Worm (Caenorhabditis elegans) whole organism, mixed stage, embryonic: ENCODE measurements around the gene F53G2.1.
A peak's percentile ranks its signal among the peaks of the same experiment; 100 is the strongest.

ENCODE experiments used
- M03D4.4 ChIP-seq: sonication (generic microtip); optimal IDR thresholded peaks from 2 replicates; lab custom pipeline; 2017; ENCODE audit warnings: mild to moderate bottlenecking, missing genetic modification characterization, missing compliant biosample characterization
- bed-3 ChIP-seq: fragments of 200-800 bp; sonication (Bioruptor generic); optimal IDR thresholded peaks from 3 replicates; lab custom pipeline; 2018; ENCODE audit warnings: mild to moderate bottlenecking, missing genetic modification characterization, moderate library complexity, missing compliant biosample characterization
- blmp-1 ChIP-seq: fragments of 150-350 bp; optimal IDR thresholded peaks from 2 replicates; lab custom pipeline; 2014; ENCODE audit warnings: missing biosample characterization, missing genetic modification characterization
- ceh-39 ChIP-seq: fragments of 150-350 bp; optimal IDR thresholded peaks from 2 replicates; lab custom pipeline; 2014; ENCODE audit warnings: missing biosample characterization, missing genetic modification characterization
- ceh-43 ChIP-seq: fragments of 200-800 bp; sonication (Bioruptor generic); optimal IDR thresholded peaks from 2 replicates; lab custom pipeline; 2018; ENCODE audit warnings: mild to moderate bottlenecking, missing genetic modification characterization, moderate library complexity, missing compliant biosample characterization
- ceh-83 ChIP-seq: fragments of 200-800 bp; sonication (Bioruptor generic); optimal IDR thresholded peaks from 2 replicates; lab custom pipeline; 2018; ENCODE audit warnings: mild to moderate bottlenecking, missing genetic modification characterization, missing compliant biosample characterization
- ces-1 ChIP-seq: fragments of 150-350 bp; optimal IDR thresholded peaks from 2 replicates; lab custom pipeline; 2014; ENCODE audit warnings: missing biosample characterization, missing genetic modification reagents, missing genetic modification characterization
- cnd-1 ChIP-seq: fragments of 200-800 bp; sonication (Bioruptor generic); optimal IDR thresholded peaks from 2 replicates; lab custom pipeline; 2018; ENCODE audit warnings: mild to moderate bottlenecking, missing genetic modification characterization, missing compliant biosample characterization
- drap-1 ChIP-seq: fragments of 200-800 bp; sonication (Bioruptor generic); optimal IDR thresholded peaks from 3 replicates; lab custom pipeline; 2018; ENCODE audit warnings: mild to moderate bottlenecking, missing genetic modification characterization, missing compliant biosample characterization
- elt-3 ChIP-seq: fragments of 150-350 bp; optimal IDR thresholded peaks from 2 replicates; lab custom pipeline; 2014; ENCODE audit warnings: missing biosample characterization, missing genetic modification characterization
- flh-1 ChIP-seq: fragments of 200-800 bp; sonication (Bioruptor generic); optimal IDR thresholded peaks from 2 replicates; lab custom pipeline; 2018; ENCODE audit warnings: mild to moderate bottlenecking, missing genetic modification characterization, moderate library complexity, missing compliant biosample characterization
- ham-2 ChIP-seq: fragments of 200-800 bp; sonication (Bioruptor generic); optimal IDR thresholded peaks from 2 replicates; lab custom pipeline; 2018; ENCODE audit warnings: mild to moderate bottlenecking, missing genetic modification characterization, missing compliant biosample characterization
- hlh-1 ChIP-seq: fragments of 150-350 bp; optimal IDR thresholded peaks from 2 replicates; lab custom pipeline; 2014; ENCODE audit warnings: missing biosample characterization, missing genetic modification reagents, missing genetic modification characterization
- lin-13 ChIP-seq: fragments of 150-350 bp; optimal IDR thresholded peaks from 2 replicates; lab custom pipeline; 2014; ENCODE audit warnings: missing biosample characterization, missing genetic modification characterization
- lin-32 ChIP-seq: fragments of 200-800 bp; sonication (Bioruptor generic); optimal IDR thresholded peaks from 2 replicates; lab custom pipeline; 2018; ENCODE audit warnings: mild to moderate bottlenecking, missing genetic modification characterization, missing compliant biosample characterization
- lsy-2 ChIP-seq: fragments of 150-350 bp; optimal IDR thresholded peaks from 2 replicates; lab custom pipeline; 2014; ENCODE audit warnings: missing biosample characterization, missing genetic modification characterization
- mab-5 ChIP-seq: fragments of 150-350 bp; optimal IDR thresholded peaks from 2 replicates; lab custom pipeline; 2014; ENCODE audit warnings: missing biosample characterization, missing genetic modification characterization
- nhr-12 ChIP-seq: fragments of 150-350 bp; optimal IDR thresholded peaks from 2 replicates; lab custom pipeline; 2014; ENCODE audit warnings: missing biosample characterization, missing genetic modification characterization
- nhr-2 ChIP-seq: fragments of 150-350 bp; optimal IDR thresholded peaks from 2 replicates; lab custom pipeline; 2014; ENCODE audit warnings: missing biosample characterization, missing genetic modification characterization
- nhr-237 ChIP-seq: fragments of 150-350 bp; optimal IDR thresholded peaks from 2 replicates; lab custom pipeline; 2014; ENCODE audit warnings: missing biosample characterization, missing genetic modification characterization
- nhr-28 ChIP-seq: fragments of 150-350 bp; optimal IDR thresholded peaks from 2 replicates; lab custom pipeline; 2014; ENCODE audit warnings: missing biosample characterization, missing genetic modification characterization
- nhr-76 ChIP-seq: sonication (generic microtip); optimal IDR thresholded peaks from 2 replicates; lab custom pipeline; 2017; ENCODE audit warnings: missing biosample characterization, missing genetic modification characterization
- pha-4 ChIP-seq: fragments of 150-350 bp; optimal IDR thresholded peaks from 2 replicates; lab custom pipeline; 2018; ENCODE audit warnings: missing biosample characterization, missing genetic modification reagents, missing genetic modification characterization
- sem-2 ChIP-seq: fragments of 200-800 bp; sonication (Bioruptor generic); optimal IDR thresholded peaks from 2 replicates; lab custom pipeline; 2018; ENCODE audit warnings: mild to moderate bottlenecking, missing genetic modification characterization, missing compliant biosample characterization
- snpc-4 ChIP-seq: fragments of 150-350 bp; optimal IDR thresholded peaks from 2 replicates; lab custom pipeline; 2014; ENCODE audit warnings: missing biosample characterization, missing genetic modification characterization
- sptf-1 ChIP-seq: sonication (generic microtip); optimal IDR thresholded peaks from 2 replicates; lab custom pipeline; 2017; ENCODE audit warnings: mild to moderate bottlenecking, missing genetic modification characterization, moderate library complexity, missing compliant biosample characterization
- tbx-8 ChIP-seq: fragments of 200-800 bp; sonication (Bioruptor generic); optimal IDR thresholded peaks from 2 replicates; lab custom pipeline; 2018; ENCODE audit warnings: mild to moderate bottlenecking, missing genetic modification characterization, moderate library complexity, missing compliant biosample characterization
- unc-120 ChIP-seq: sonication (generic microtip); optimal IDR thresholded peaks from 2 replicates; lab custom pipeline; 2017; ENCODE audit warnings: missing genetic modification characterization, missing compliant biosample characterization; ENCODE audit not compliant: poor library complexity, severe bottlenecking
- unc-39 ChIP-seq: fragments of 150-350 bp; optimal IDR thresholded peaks from 2 replicates; lab custom pipeline; 2014; ENCODE audit warnings: missing biosample characterization, missing genetic modification characterization
- unc-62 ChIP-seq: fragments of 150-350 bp; optimal IDR thresholded peaks from 2 replicates; lab custom pipeline; 2014; ENCODE audit warnings: missing biosample characterization, missing genetic modification reagents, missing genetic modification characterization
- zip-8 ChIP-seq: fragments of 150-350 bp; optimal IDR thresholded peaks from 2 replicates; lab custom pipeline; 2014; ENCODE audit warnings: missing biosample characterization, missing genetic modification characterization

The F53G2.1 gene

ce11 chrII:2488386-2488785 lies at the start of gene F53G2.1:
Gene F53G2.1, plus strand, starts transcription at chrII:2488686.
- TF ChIP-seq tbx-8 (GFP tag; lab: Kevin White, UChicago), result no peak
- TF ChIP-seq hlh-1 (tag; lab: Kevin White, UChicago), result peak; percentile 64
- TF ChIP-seq, all 35 proteins: peak for 1

- no peak for TF ChIP-seq nhr-12 (tag; lab: Kevin White, UChicago)
- no peak for TF ChIP-seq blmp-1
- TF ChIP-seq zip-8 (tag; lab: Kevin White, UChicago), result no peak
- no peak for TF ChIP-seq pha-4 (tag; lab: Kevin White, UChicago)
- no peak for TF ChIP-seq sptf-1
- TF ChIP-seq lin-32 (GFP tag; lab: Kevin White, UChicago), result no peak
- no peak for TF ChIP-seq lin-13
- TF ChIP-seq tbx-8 (GFP tag; lab: Kevin White, UChicago), result no peak
- no peak for TF ChIP-seq unc-39 (tag; lab: Kevin White, UChicago)
These were observed 49.5 kb upstream of the F53G2.1 start for ce11 chrII:2438944-2439343.

- TF ChIP-seq lin-32 (GFP tag; lab: Kevin White, UChicago), result no peak
- no peak for TF ChIP-seq unc-120 (tag; lab: Kevin White, UChicago)
- TF ChIP-seq ces-1, result peak; percentile 63
These were observed 48.2 kb upstream of the F53G2.1 start for ce11 chrII:2440312-2440711.

ce11 chrII:2442243-2442642 lies 46.2 kb upstream of the F53G2.1 start:
- TF ChIP-seq ceh-83 (GFP tag; lab: Kevin White, UChicago), result no peak
- no peak for TF ChIP-seq ceh-43 (GFP tag; lab: Kevin White, UChicago)
- TF ChIP-seq nhr-76 (tag; lab: Kevin White, UChicago), result no peak
- TF ChIP-seq nhr-28, result no peak
- no peak for TF ChIP-seq mab-5 (tag; lab: Kevin White, UChicago)
- no peak for TF ChIP-seq elt-3 (tag; lab: Kevin White, UChicago)
- no peak for TF ChIP-seq sem-2
- TF ChIP-seq ces-1, result no peak
- no peak for TF ChIP-seq pha-4 (tag; lab: Kevin White, UChicago)
- TF ChIP-seq lin-13, result no peak
- no peak for TF ChIP-seq nhr-237
- no peak for TF ChIP-seq snpc-4 (tag; lab: Kevin White, UChicago)
- no peak for TF ChIP-seq nhr-12 (tag; lab: Kevin White, UChicago)
- no peak for TF ChIP-seq M03D4.4 (tag; lab: Kevin White, UChicago)
- TF ChIP-seq lsy-2 (tag; lab: Kevin White, UChicago), result no peak
- no peak for TF ChIP-seq flh-1 (GFP tag; lab: Kevin White, UChicago)
- no peak for TF ChIP-seq ceh-39 (tag; lab: Kevin White, UChicago)
- TF ChIP-seq unc-120 (tag; lab: Kevin White, UChicago), result no peak
- TF ChIP-seq drap-1 (GFP tag; lab: Kevin White, UChicago), result no peak
- TF ChIP-seq, all 35 proteins: peak for 0

- TF ChIP-seq ceh-43 (GFP tag; lab: Kevin White, UChicago) (no peak), sem-2 (no peak), flh-1 (GFP tag; lab: Kevin White, UChicago) (no peak), unc-39 (tag; lab: Kevin White, UChicago) (no peak), nhr-28 (no peak), nhr-2 (tag; lab: Kevin White, UChicago) (no peak), pha-4 (tag; lab: Kevin White, UChicago) (no peak), cnd-1 (tag; lab: Kevin White, UChicago) (no peak), elt-3 (tag; lab: Kevin White, UChicago) (no peak), bed-3 (GFP tag; lab: Kevin White, UChicago) (no peak), lsy-2 (tag; lab: Kevin White, UChicago) (no peak), mab-5 (tag; lab: Kevin White, UChicago) (no peak), zip-8 (tag; lab: Kevin White, UChicago) (no peak), lin-32 (GFP tag; lab: Kevin White, UChicago) (no peak), ceh-83 (GFP tag; lab: Kevin White, UChicago) (no peak), nhr-12 (tag; lab: Kevin White, UChicago) (no peak), sptf-1 (no peak), ham-2 (GFP tag; lab: Kevin White, UChicago) (no peak), unc-62 (GFP tag; lab: Kevin White, UChicago) (no peak)
These were observed 45.5 kb upstream of the F53G2.1 start, which contains the start of gene vab-19 for ce11 chrII:2442979-2443378. Gene vab-19, plus strand, starts transcription at chrII:2443279.
